Fruit fly (Drosophila melanogaster) whole organism, pupa: ENCODE results near the gene CG9205.

Experiments used
- CG10348 ChIP-seq: fragments of 200-800 bp; sonication (Bioruptor generic); IDR thresholded peaks from 2 replicates; pipeline ENCODE4 v1.3.6; 2022; ENCODE audit warnings: missing biosample characterization, missing genetic modification characterization
- CG12605 ChIP-seq: fragments of 200-800 bp; sonication (Bioruptor generic); IDR thresholded peaks from 2 replicates; pipeline ENCODE4 v1.3.6; 2022; ENCODE audit warnings: missing biosample characterization, missing genetic modification characterization
- CG13204 ChIP-seq: fragments of 200-800 bp; sonication (Bioruptor generic); optimal IDR thresholded peaks from 2 replicates; lab custom pipeline; 2018; ENCODE audit warnings: missing biosample characterization, mild to moderate bottlenecking, missing genetic modification characterization, moderate library complexity
- CG14655 ChIP-seq: fragments of 200-800 bp; sonication (Bioruptor generic); optimal IDR thresholded peaks from 3 replicates; lab custom pipeline; 2017; ENCODE audit warnings: mild to moderate bottlenecking, missing biosample characterization, missing genetic modification reagents, missing genetic modification characterization
- CG15710 ChIP-seq: fragments of 200-800 bp; sonication (Bioruptor generic); optimal IDR thresholded peaks from 2 replicates; lab custom pipeline; 2018; ENCODE audit warnings: missing biosample characterization, mild to moderate bottlenecking, missing genetic modification characterization, moderate library complexity
- CG17806 ChIP-seq: fragments of 200-800 bp; sonication (Bioruptor generic); optimal IDR thresholded peaks from 2 replicates; lab custom pipeline; 2018; ENCODE audit warnings: missing biosample characterization, mild to moderate bottlenecking, missing genetic modification characterization, moderate library complexity
- CG32121 ChIP-seq: fragments of 200-800 bp; sonication (Bioruptor generic); IDR thresholded peaks from 2 replicates; pipeline ENCODE4 v1.3.6; 2022; ENCODE audit warnings: missing biosample characterization, missing genetic modification characterization
- CG34367 ChIP-seq: fragments of 200-800 bp; sonication (Bioruptor generic); optimal IDR thresholded peaks from 2 replicates; lab custom pipeline; 2018; ENCODE audit warnings: missing biosample characterization, mild to moderate bottlenecking, missing genetic modification characterization
- CG4496 ChIP-seq: fragments of 200-800 bp; sonication (Bioruptor generic); IDR thresholded peaks from 3 replicates; pipeline ENCODE4 v1.3.6; 2022; ENCODE audit warnings: missing biosample characterization, missing genetic modification characterization
- CG8159 ChIP-seq: fragments of 200-800 bp; sonication (Bioruptor generic); optimal IDR thresholded peaks from 3 replicates; lab custom pipeline; 2018; ENCODE audit warnings: missing biosample characterization, mild to moderate bottlenecking, missing genetic modification characterization, moderate library complexity
- CG8301 ChIP-seq: fragments of 200-800 bp; sonication (Bioruptor generic); optimal IDR thresholded peaks from 2 replicates; lab custom pipeline; 2018; ENCODE audit warnings: missing biosample characterization, mild to moderate bottlenecking, missing genetic modification characterization
- CG9948 ChIP-seq: fragments of 200-800 bp; sonication (Bioruptor generic); optimal IDR thresholded peaks from 2 replicates; lab custom pipeline; 2018; ENCODE audit warnings: missing biosample characterization, mild to moderate bottlenecking, missing genetic modification characterization, moderate library complexity
- D1 ChIP-seq: fragments of 200-800 bp; sonication (Bioruptor generic); optimal IDR thresholded peaks from 2 replicates; lab custom pipeline; 2018; ENCODE audit warnings: missing biosample characterization, mild to moderate bottlenecking, missing genetic modification characterization, moderate library complexity
- EcR ChIP-seq: fragments of 200-800 bp; sonication (Bioruptor generic); optimal IDR thresholded peaks from 3 replicates; lab custom pipeline; 2019; ENCODE audit warnings: missing biosample characterization, missing genetic modification characterization, mild to moderate bottlenecking, moderate library complexity, missing genetic modification reagents
- Ets98B ChIP-seq: fragments of 200-800 bp; sonication (Bioruptor generic); IDR thresholded peaks from 2 replicates; pipeline ENCODE4 v1.3.6; 2022; ENCODE audit warnings: missing biosample characterization, missing genetic modification characterization
- Pif1A ChIP-seq: fragments of 200-800 bp; sonication (Bioruptor generic); optimal IDR thresholded peaks from 3 replicates; lab custom pipeline; 2016; ENCODE audit warnings: missing biosample characterization, missing genetic modification characterization
- Pif1B ChIP-seq: fragments of 200-800 bp; sonication (Bioruptor generic); optimal IDR thresholded peaks from 3 replicates; lab custom pipeline; 2016; ENCODE audit warnings: missing biosample characterization, missing genetic modification characterization
- Snoo ChIP-seq: fragments of 200-800 bp; sonication (Bioruptor generic); optimal IDR thresholded peaks from 3 replicates; lab custom pipeline; 2017; ENCODE audit warnings: missing biosample characterization, mild to moderate bottlenecking, missing genetic modification characterization, inconsistent platforms
- fd96Ca ChIP-seq: fragments of 200-800 bp; sonication (Bioruptor generic); IDR thresholded peaks from 3 replicates; pipeline ENCODE4 v1.3.6; 2022; ENCODE audit warnings: missing biosample characterization, missing genetic modification characterization
- gl ChIP-seq: fragments of 200-800 bp; sonication (Bioruptor generic); optimal IDR thresholded peaks from 2 replicates; lab custom pipeline; 2018; ENCODE audit warnings: missing biosample characterization, mild to moderate bottlenecking, missing genetic modification characterization
- rn ChIP-seq: fragments of 200-800 bp; sonication (Bioruptor generic); IDR thresholded peaks from 2 replicates; pipeline ENCODE4 v1.3.6; 2022; ENCODE audit warnings: missing biosample characterization, missing genetic modification characterization

CG9205 gene

dm6 chr3L:1034190-1034886 lies at the start of gene CG9205, which contains the start of gene trio:
TSS of gene CG9205 (plus strand) at chr3L:1034697.
TSS of gene trio (minus strand) at chr3L:1034875.
- TF ChIP-seq gl (no peak), CG14655 (GFP tag; lab: Kevin White, UChicago) (no peak), CG32121 (peak; percentile 31; the same call in 1 of the 2 replicates)

DNA sequence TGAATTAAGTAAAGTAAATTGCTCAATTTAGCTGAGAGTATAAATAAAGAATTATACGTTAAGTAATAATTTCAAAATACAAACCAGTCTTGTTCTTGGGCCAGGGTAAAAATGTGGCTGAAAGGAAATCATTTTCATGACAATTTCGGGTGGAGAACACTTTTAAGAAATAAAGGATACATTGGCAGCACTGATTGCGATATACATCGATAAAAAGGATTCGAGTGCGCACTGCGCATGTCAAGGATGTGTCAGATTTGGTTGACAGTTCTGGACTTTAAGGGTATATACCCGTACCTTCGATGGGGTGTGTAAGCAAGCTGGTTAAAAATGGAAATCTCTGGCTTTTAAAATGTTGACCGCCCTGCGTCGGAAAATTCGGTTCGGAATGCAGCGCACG lies 40.8 kb upstream of the CG9205 start, which contains the start of gene aln:
aln (plus strand) TSS at position 275 of the 400 bp plus-strand sequence.
- TF ChIP-seq rn (GFP tag; lab: Robert Waterston, UW): no peak
- TF ChIP-seq D1 (tag; lab: Kevin White, UChicago): no peak
- no peak for TF ChIP-seq Ets98B (GFP tag; lab: Robert Waterston, UW)
- no peak for TF ChIP-seq CG13204 (GFP tag; lab: Kevin White, UChicago)
- TF ChIP-seq CG32121: no peak
- TF ChIP-seq gl: no peak
- no peak for TF ChIP-seq CG8159 (tag; lab: Kevin White, UChicago)
- no peak for TF ChIP-seq CG15710 (tag; lab: Kevin White, UChicago)
- TF ChIP-seq CG14655 (GFP tag; lab: Kevin White, UChicago): no peak
- no peak for TF ChIP-seq fd96Ca (GFP tag; lab: Robert Waterston, UW)
- no peak for TF ChIP-seq Pif1B (GFP tag; lab: Kevin White, UChicago)
- no peak for TF ChIP-seq CG17806 (tag; lab: Kevin White, UChicago)
- no peak for TF ChIP-seq CG4496 (GFP tag; lab: Robert Waterston, UW)
- TF ChIP-seq CG10348 (GFP tag; lab: Robert Waterston, UW): no peak
- TF ChIP-seq CG34367: no peak
- TF ChIP-seq CG12605: no peak
- no peak for TF ChIP-seq Pif1A (GFP tag; lab: Kevin White, UChicago)
- no peak for TF ChIP-seq Snoo (tag; lab: Kevin White, UChicago)

- TF ChIP-seq D1 (tag; lab: Kevin White, UChicago): no peak
- no peak for TF ChIP-seq CG13204 (GFP tag; lab: Kevin White, UChicago)
- no peak for TF ChIP-seq fd96Ca (GFP tag; lab: Robert Waterston, UW)
Measured at dm6 chr3L:995685-996084, 38.8 kb upstream of the CG9205 start.

DNA sequence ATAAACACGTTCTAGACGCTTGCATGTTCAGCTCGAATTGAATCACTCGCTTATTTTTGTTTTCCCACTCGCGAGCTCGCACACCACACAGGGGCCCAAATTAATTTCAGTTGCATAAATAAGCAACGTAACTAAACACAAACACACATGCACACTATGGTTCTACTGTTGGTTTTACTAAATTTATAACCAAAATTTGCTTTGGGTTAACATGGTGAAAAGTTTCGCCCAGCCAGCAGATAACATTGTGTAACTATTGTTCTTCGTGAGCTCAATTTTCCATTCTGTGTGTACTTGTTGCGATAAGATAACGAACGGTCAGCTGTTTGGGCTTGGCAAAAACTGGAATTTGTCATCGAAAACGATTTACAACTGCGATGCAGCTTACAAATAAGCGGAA lies 34.5 kb upstream of the CG9205 start:
- no peak for TF ChIP-seq rn (GFP tag; lab: Robert Waterston, UW)
- TF ChIP-seq D1 (tag; lab: Kevin White, UChicago): no peak
- TF ChIP-seq CG8159 (tag; lab: Kevin White, UChicago): no peak
- no peak for TF ChIP-seq CG12605
- TF ChIP-seq Pif1B (GFP tag; lab: Kevin White, UChicago): no peak
- TF ChIP-seq CG17806 (tag; lab: Kevin White, UChicago): no peak
- no peak for TF ChIP-seq Snoo (tag; lab: Kevin White, UChicago)
- TF ChIP-seq CG15710 (tag; lab: Kevin White, UChicago): no peak
- TF ChIP-seq CG10348 (GFP tag; lab: Robert Waterston, UW): no peak
- no peak for TF ChIP-seq CG4496 (GFP tag; lab: Robert Waterston, UW)
- no peak for TF ChIP-seq Pif1A (GFP tag; lab: Kevin White, UChicago)
- TF ChIP-seq Ets98B (GFP tag; lab: Robert Waterston, UW): no peak
- no peak for TF ChIP-seq CG34367
- TF ChIP-seq CG9948 (tag; lab: Kevin White, UChicago): no peak
- no peak for TF ChIP-seq CG14655 (GFP tag; lab: Kevin White, UChicago)
- TF ChIP-seq, all 21 proteins: peak for 0

dm6 chr3L:1000541-1000940 lies 34.0 kb upstream of the CG9205 start:
- TF ChIP-seq Snoo (tag; lab: Kevin White, UChicago) (no peak), CG32121 (peak; percentile 45; the same call in 1 of the 2 replicates)

DNA sequence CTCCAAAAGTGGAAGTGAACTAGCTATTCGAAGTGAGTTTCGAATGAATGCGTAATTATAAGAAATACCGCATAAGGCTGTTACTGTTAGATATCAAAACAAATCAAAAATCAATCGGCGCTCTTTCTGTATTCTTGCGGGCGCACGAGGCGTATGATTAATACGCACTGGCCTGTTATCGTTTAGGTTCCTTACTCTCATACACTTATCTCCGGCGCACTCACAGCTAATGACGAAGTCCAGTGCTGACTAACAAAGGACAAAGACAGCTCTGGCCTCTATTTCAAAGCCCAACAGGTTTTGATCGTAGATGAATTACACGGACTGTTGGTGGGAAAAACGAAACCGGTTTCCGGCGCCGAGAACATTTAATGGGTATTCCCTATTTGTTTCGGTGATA lies 28.6 kb upstream of the CG9205 start:
- TF ChIP-seq D1 (tag; lab: Kevin White, UChicago): no peak
- no peak for TF ChIP-seq Pif1A (GFP tag; lab: Kevin White, UChicago)
- no peak for TF ChIP-seq CG32121
- TF ChIP-seq fd96Ca (GFP tag; lab: Robert Waterston, UW): no peak
- TF ChIP-seq CG4496 (GFP tag; lab: Robert Waterston, UW): peak; percentile 35; the same call in 1 of the 3 replicates

DNA sequence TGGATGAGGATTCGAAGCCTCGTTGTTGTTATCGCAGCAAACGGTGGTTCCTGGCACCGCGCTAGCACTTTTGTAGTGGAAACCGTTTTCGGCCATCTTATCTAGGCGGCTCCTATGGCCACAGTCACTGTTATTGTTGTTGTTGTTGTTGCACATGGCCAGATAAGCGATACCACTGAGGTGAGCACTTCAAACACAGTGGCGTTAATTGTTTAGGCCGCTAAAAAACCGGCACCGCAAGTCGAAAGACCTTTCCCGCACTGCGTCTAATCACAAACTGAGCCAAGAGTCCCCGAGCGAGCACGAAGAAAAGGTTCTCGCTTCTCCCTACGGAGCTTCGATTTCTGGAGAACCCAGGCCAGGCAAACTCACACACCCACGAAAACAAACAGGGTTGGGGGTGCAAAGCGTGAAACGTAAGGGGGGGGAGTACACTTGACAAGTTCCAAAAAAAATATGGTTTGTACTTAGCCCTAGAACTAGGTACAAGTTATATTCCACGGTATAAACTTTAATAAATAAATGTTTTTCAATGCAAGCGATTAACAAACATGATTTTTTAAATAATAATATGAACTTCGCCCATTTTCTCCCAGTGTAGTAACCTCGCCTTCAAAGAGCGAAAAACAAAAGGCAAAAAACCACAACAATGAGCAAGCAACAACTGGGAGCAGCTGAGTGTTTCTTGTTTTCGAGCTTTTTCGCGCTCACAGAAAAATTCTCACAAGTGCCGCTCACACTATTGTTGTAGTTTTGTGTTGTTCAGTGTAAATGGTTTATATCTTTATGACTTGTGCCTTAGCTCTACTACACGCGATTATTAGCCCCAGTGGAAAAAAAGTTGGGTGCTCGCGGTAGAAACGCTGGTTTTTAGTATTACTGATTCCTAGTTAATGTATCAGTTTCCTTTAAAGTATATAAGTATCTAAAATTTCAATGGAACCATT lies 26.7 kb upstream of the CG9205 start:
- peak; percentile 60 for TF ChIP-seq rn (GFP tag; lab: Robert Waterston, UW)
- peak; percentile 79 for TF ChIP-seq CG8301 (tag; lab: Kevin White, UChicago)
- peak; percentile 85 for TF ChIP-seq Ets98B (GFP tag; lab: Robert Waterston, UW)
- peak; percentile 76 for TF ChIP-seq CG8159 (tag; lab: Kevin White, UChicago)
- TF ChIP-seq D1 (tag; lab: Kevin White, UChicago): no peak
- no peak for TF ChIP-seq CG13204 (GFP tag; lab: Kevin White, UChicago)
- TF ChIP-seq CG9948 (tag; lab: Kevin White, UChicago): peak; percentile 49
- TF ChIP-seq CG12605: peak; percentile 63
- TF ChIP-seq fd96Ca (GFP tag; lab: Robert Waterston, UW): peak; percentile 90
- peak; percentile 68 for TF ChIP-seq Pif1A (GFP tag; lab: Kevin White, UChicago)
- TF ChIP-seq CG32121: peak; percentile 88
- TF ChIP-seq Pif1B (GFP tag; lab: Kevin White, UChicago): peak; percentile 75
- TF ChIP-seq CG4496 (GFP tag; lab: Robert Waterston, UW): peak; percentile 91
- TF ChIP-seq CG17806 (tag; lab: Kevin White, UChicago): peak; percentile 64
- TF ChIP-seq CG10348 (GFP tag; lab: Robert Waterston, UW): peak; percentile 47; the same call in 1 of the 2 replicates
- peak; percentile 68 for TF ChIP-seq CG15710 (tag; lab: Kevin White, UChicago)
- peak; percentile 84 for TF ChIP-seq CG14655 (GFP tag; lab: Kevin White, UChicago)
- peak; percentile 25 for TF ChIP-seq CG34367
- no peak for TF ChIP-seq gl
- peak; percentile 94 for TF ChIP-seq Snoo (tag; lab: Kevin White, UChicago)
- peak; percentile 11 for TF ChIP-seq EcR (GFP tag; lab: Kevin White, UChicago)
